Fruit fly (Drosophila melanogaster) whole organism, embryonic: Measurements from ENCODE around the gene Pp1alpha-96A.

Experiments used
- Atf3 ChIP-seq: fragments of 200-800 bp; sonication (Bioruptor generic); optimal IDR thresholded peaks from 3 replicates; lab custom pipeline; 2016; ENCODE audit warnings: missing biosample characterization, missing genetic modification characterization
- Bgb ChIP-seq: fragments of 200-800 bp; sonication (Bioruptor generic); IDR thresholded peaks from 2 replicates; pipeline ENCODE4 v1.3.6; 2022; ENCODE audit warnings: missing biosample characterization, missing genetic modification characterization; ENCODE audit not compliant: partially characterized antibody
- CG12769 ChIP-seq: fragments of 200-800 bp; sonication (Bioruptor generic); optimal IDR thresholded peaks from 2 replicates; lab custom pipeline; 2019; ENCODE audit warnings: missing biosample characterization, mild to moderate bottlenecking, missing genetic modification characterization, moderate library complexity
- CG14710 ChIP-seq: fragments of 200-800 bp; sonication (Bioruptor generic); optimal IDR thresholded peaks from 3 replicates; lab custom pipeline; 2019; ENCODE audit warnings: missing biosample characterization, mild to moderate bottlenecking, missing genetic modification characterization, moderate library complexity
- CG14860 ChIP-seq: fragments of 200-800 bp; sonication (Bioruptor generic); IDR thresholded peaks from 3 replicates; pipeline ENCODE4 v1.3.6; 2022; ENCODE audit warnings: missing biosample characterization, missing genetic modification characterization; ENCODE audit not compliant: partially characterized antibody
- CG1647 ChIP-seq: fragments of 200-800 bp; sonication (Bioruptor generic); optimal IDR thresholded peaks from 3 replicates; lab custom pipeline; 2016; ENCODE audit warnings: missing biosample characterization, missing genetic modification characterization
- CG16813 ChIP-seq: fragments of 200-800 bp; sonication (Bioruptor generic); IDR thresholded peaks from 3 replicates; pipeline ENCODE4 v1.3.6; 2022; ENCODE audit warnings: missing biosample characterization, missing genetic modification characterization; ENCODE audit not compliant: partially characterized antibody
- CG30403 ChIP-seq: fragments of 200-800 bp; sonication (Bioruptor generic); optimal IDR thresholded peaks from 3 replicates; lab custom pipeline; 2016; ENCODE audit warnings: missing biosample characterization, missing genetic modification characterization
- CG34422 ChIP-seq: fragments of 200-800 bp; sonication (Bioruptor generic); IDR thresholded peaks from 3 replicates; pipeline ENCODE4 v1.3.6; 2022; ENCODE audit warnings: missing biosample characterization, missing genetic modification characterization
- CG3847 ChIP-seq: fragments of 200-800 bp; sonication (Bioruptor generic); IDR thresholded peaks from 2 replicates; pipeline ENCODE4 v1.3.6; 2022; ENCODE audit warnings: missing biosample characterization, missing genetic modification characterization
- CG4617 ChIP-seq: fragments of 200-800 bp; sonication (Bioruptor generic); optimal IDR thresholded peaks from 3 replicates; lab custom pipeline; 2016; ENCODE audit warnings: missing biosample characterization, missing genetic modification characterization, borderline replicate concordance
- CG7928 ChIP-seq: fragments of 200-800 bp; sonication (Bioruptor generic); optimal IDR thresholded peaks from 2 replicates; lab custom pipeline; 2017; ENCODE audit warnings: missing biosample characterization, mild to moderate bottlenecking, missing genetic modification characterization
- CG9797 ChIP-seq: fragments of 200-800 bp; sonication (Bioruptor generic); optimal IDR thresholded peaks from 3 replicates; lab custom pipeline; 2018; ENCODE audit warnings: missing biosample characterization, mild to moderate bottlenecking, missing genetic modification characterization
- CTCF ChIP-seq: fragments of 200-800 bp; sonication (Bioruptor generic); optimal IDR thresholded peaks from 2 replicates; lab custom pipeline; 2017; ENCODE audit warnings: missing biosample characterization, mild to moderate bottlenecking, missing genetic modification characterization, moderate library complexity
- Dip2 ChIP-seq: fragments of 200-800 bp; sonication (Bioruptor generic); IDR thresholded peaks from 2 replicates; pipeline ENCODE4 v1.3.6; 2022; ENCODE audit warnings: missing biosample characterization, missing genetic modification characterization
- Doc3 ChIP-seq: fragments of 200-800 bp; sonication (Bioruptor generic); IDR thresholded peaks from 3 replicates; pipeline ENCODE4 v1.3.6; 2022; ENCODE audit warnings: missing biosample characterization, missing genetic modification characterization; ENCODE audit not compliant: partially characterized antibody
- Dref ChIP-seq: fragments of 200-800 bp; sonication (Bioruptor generic); IDR thresholded peaks from 2 replicates; pipeline ENCODE4 v1.3.6; 2022; ENCODE audit warnings: missing biosample characterization, missing genetic modification characterization
- Ets97D ChIP-seq: fragments of 200-800 bp; sonication (Bioruptor generic); optimal IDR thresholded peaks from 3 replicates; lab custom pipeline; 2016; ENCODE audit warnings: missing biosample characterization, missing genetic modification characterization
- Gug ChIP-seq: fragments of 200-800 bp; sonication (Bioruptor generic); IDR thresholded peaks from 4 replicates; pipeline ENCODE4 v1.3.6; 2022; ENCODE audit warnings: missing biosample characterization, missing genetic modification characterization
- HmgD ChIP-seq: fragments of 200-800 bp; sonication (Bioruptor generic); optimal IDR thresholded peaks from 3 replicates; lab custom pipeline; 2016; ENCODE audit warnings: missing biosample characterization, missing genetic modification characterization
- Max ChIP-seq: fragments of 200-800 bp; sonication (Bioruptor generic); optimal IDR thresholded peaks from 2 replicates; lab custom pipeline; 2016; ENCODE audit warnings: missing biosample characterization, mild to moderate bottlenecking, missing genetic modification characterization
- Rfx ChIP-seq: fragments of 200-800 bp; sonication (Bioruptor generic); IDR thresholded peaks from 2 replicates; pipeline ENCODE4 v1.3.6; 2022; ENCODE audit warnings: missing biosample characterization, missing genetic modification characterization
- Scr ChIP-seq: fragments of 200-800 bp; sonication (Bioruptor generic); IDR thresholded peaks from 2 replicates; pipeline ENCODE4 v1.3.6; 2022; ENCODE audit warnings: missing biosample characterization, missing genetic modification characterization; ENCODE audit not compliant: partially characterized antibody
- YL-1 ChIP-seq: fragments of 200-800 bp; sonication (Bioruptor generic); optimal IDR thresholded peaks from 3 replicates; lab custom pipeline; 2017; ENCODE audit warnings: missing biosample characterization, mild to moderate bottlenecking, missing genetic modification characterization
- al ChIP-seq: fragments of 200-800 bp; sonication (Bioruptor generic); IDR thresholded peaks from 2 replicates; pipeline ENCODE4 v1.3.6; 2022; ENCODE audit warnings: missing biosample characterization, missing genetic modification characterization
- bbx ChIP-seq: fragments of 200-800 bp; sonication (Bioruptor generic); IDR thresholded peaks from 2 replicates; pipeline ENCODE4 v1.3.6; 2022; ENCODE audit warnings: missing biosample characterization, missing genetic modification characterization; ENCODE audit not compliant: partially characterized antibody
- bcd ChIP-seq: fragments of 200-800 bp; sonication (Bioruptor generic); optimal IDR thresholded peaks from 2 replicates; lab custom pipeline; 2017; ENCODE audit warnings: missing biosample characterization, mild to moderate bottlenecking, missing genetic modification characterization
- chif ChIP-seq, 2 experiments: fragments of 200-800 bp; sonication (Bioruptor generic); optimal IDR thresholded peaks; 3 replicates each; lab custom pipeline; 2016; ENCODE audit warnings: missing biosample characterization in 2 of 2, missing genetic modification characterization in 2 of 2
- ci ChIP-seq: fragments of 200-800 bp; sonication (Bioruptor generic); IDR thresholded peaks from 3 replicates; pipeline ENCODE4 v1.3.6; 2022; ENCODE audit warnings: missing biosample characterization, missing genetic modification characterization
- dmrt11E ChIP-seq: fragments of 200-800 bp; sonication (Bioruptor generic); optimal IDR thresholded peaks from 3 replicates; lab custom pipeline; 2018; ENCODE audit warnings: missing biosample characterization, mild to moderate bottlenecking, missing genetic modification characterization, moderate library complexity
- hb ChIP-seq: fragments of 200-800 bp; sonication (Bioruptor generic); IDR thresholded peaks from 3 replicates; pipeline ENCODE4 v1.3.6; 2022; ENCODE audit warnings: missing biosample characterization, missing genetic modification characterization; ENCODE audit not compliant: partially characterized antibody
- hbn ChIP-seq: fragments of 200-800 bp; sonication (Bioruptor generic); IDR thresholded peaks from 2 replicates; pipeline ENCODE4 v1.3.6; 2022; ENCODE audit warnings: missing biosample characterization, missing genetic modification characterization; ENCODE audit not compliant: partially characterized antibody
- inv ChIP-seq: fragments of 200-800 bp; sonication (Bioruptor generic); IDR thresholded peaks from 2 replicates; pipeline ENCODE4 v1.3.6; 2022; ENCODE audit warnings: missing biosample characterization, missing genetic modification characterization; ENCODE audit not compliant: partially characterized antibody
- knrl ChIP-seq: fragments of 200-800 bp; sonication (Bioruptor generic); IDR thresholded peaks from 3 replicates; pipeline ENCODE4 v1.3.6; 2022; ENCODE audit warnings: missing biosample characterization, missing genetic modification characterization; ENCODE audit not compliant: partially characterized antibody
- nmo ChIP-seq: fragments of 200-800 bp; sonication (Bioruptor generic); optimal IDR thresholded peaks from 2 replicates; lab custom pipeline; 2018; ENCODE audit warnings: missing biosample characterization, mild to moderate bottlenecking, missing genetic modification characterization, moderate library complexity
- rib ChIP-seq: fragments of 200-800 bp; sonication (Bioruptor generic); IDR thresholded peaks from 2 replicates; pipeline ENCODE4 v1.3.6; 2022; ENCODE audit warnings: missing biosample characterization, missing genetic modification characterization
- sna ChIP-seq: fragments of 200-800 bp; sonication (Bioruptor generic); IDR thresholded peaks from 2 replicates; pipeline ENCODE4 v1.3.6; 2022; ENCODE audit warnings: missing biosample characterization, missing genetic modification characterization; ENCODE audit not compliant: partially characterized antibody
- stwl ChIP-seq: fragments of 200-800 bp; sonication (Bioruptor generic); optimal IDR thresholded peaks from 3 replicates; lab custom pipeline; 2018; ENCODE audit warnings: missing biosample characterization, mild to moderate bottlenecking, missing genetic modification characterization, moderate library complexity
- trem ChIP-seq: fragments of 200-800 bp; optimal IDR thresholded peaks from 3 replicates; lab custom pipeline; 2019; ENCODE audit warnings: missing biosample characterization, mild to moderate bottlenecking, missing genetic modification characterization, moderate library complexity
- vnd ChIP-seq: fragments of 200-800 bp; sonication (Bioruptor generic); IDR thresholded peaks from 3 replicates; pipeline ENCODE4 v1.3.6; 2022; ENCODE audit warnings: missing biosample characterization, missing genetic modification characterization; ENCODE audit not compliant: partially characterized antibody
- wor ChIP-seq: fragments of 200-800 bp; sonication (Bioruptor generic); IDR thresholded peaks from 2 replicates; pipeline ENCODE4 v1.3.6; 2022; ENCODE audit warnings: missing biosample characterization, missing genetic modification characterization

The Pp1alpha-96A gene

dm6 chr3R:24530328-24530727 lies 12.3 kb downstream of the Pp1alpha-96A start, which contains the start of the genes CG13623 and ana1 (continued):
- TF ChIP-seq YL-1 (peak; percentile 80), CG34422 (GFP tag; lab: Robert Waterston, UW) (no peak), CG1647 (no peak), sna (GFP tag; lab: Robert Waterston, UW) (peak; percentile 49; the same call in 1 of the 2 replicates), inv (GFP tag; lab: Robert Waterston, UW) (peak; percentile 47), knrl (GFP tag; lab: Robert Waterston, UW) (peak; percentile 53; the same call in 2 of the 3 replicates), CG9797 (GFP tag; lab: Kevin White, UChicago) (peak; percentile 88), Ets97D (GFP tag; lab: Kevin White, UChicago) (peak; percentile 54), vnd (0 out of 3 replicates have a peak, but pooled peaks have one; percentile 37), bbx (peak; percentile 40; the same call in 1 of the 2 replicates), dmrt11E (tag; lab: Kevin White, UChicago) (no peak), hbn (GFP tag; lab: Robert Waterston, UW) (peak; percentile 44; the same call in 1 of the 2 replicates), ci (GFP tag; lab: Robert Waterston, UW) (no peak), CG12769 (tag; lab: Kevin White, UChicago) (no peak), CTCF (GFP tag; lab: Kevin White, UChicago) (no peak), Dip2 (GFP tag; lab: Robert Waterston, UW) (no peak), nmo (GFP tag; lab: Kevin White, UChicago) (peak; percentile 56), CG14710 (tag; lab: Kevin White, UChicago) (peak; percentile 71), hb (GFP tag; lab: Robert Waterston, UW) (0 out of 3 replicates have a peak, but pooled peaks have one; percentile 57), rib (GFP tag; lab: Robert Waterston, UW) (no peak), CG30403 (GFP tag; lab: Kevin White, UChicago) (no peak), Doc3 (peak; percentile 47; the same call in 1 of the 3 replicates), chif (GFP tag; optimal IDR thresholded peaks at IDR 0.05; lab: Kevin White, UChicago) (no peak), CG14860 (peak; percentile 38; the same call in 1 of the 3 replicates), Gug (GFP tag; lab: Robert Waterston, UW) (no peak), al (GFP tag; lab: Robert Waterston, UW) (no peak), CG3847 (GFP tag; lab: Robert Waterston, UW) (peak; percentile 27; the same call in 1 of the 2 replicates), Scr (peak; percentile 66), CG7928 (GFP tag; lab: Kevin White, UChicago) (no peak), Rfx (GFP tag; lab: Robert Waterston, UW) (no peak), Dref (GFP tag; lab: Robert Waterston, UW) (peak; percentile 77), Bgb (GFP tag; lab: Robert Waterston, UW) (no peak), CG4617 (peak; percentile 77), bcd (GFP tag; lab: Kevin White, UChicago) (no peak), Atf3 (GFP tag; lab: Kevin White, UChicago) (no peak), HmgD (no peak), wor (GFP tag; lab: Robert Waterston, UW) (no peak), stwl (tag; lab: Kevin White, UChicago) (peak; percentile 88), CG16813 (0 out of 3 replicates have a peak, but pooled peaks have one; percentile 41), Max (GFP tag; lab: Kevin White, UChicago) (peak; percentile 32), trem (tag; lab: Kevin White, UChicago) (peak; percentile 69)
- TF ChIP-seq, all 482 proteins: peak for 53
